Worm (Caenorhabditis elegans): ENCODE measurements around the gene cdh-9.

cdh-9 gene

ce11 chrX:16607128-16607527 is 12.1 kb downstream of the cdh-9 start:
- no peak for TF ChIP-seq alr-1 (tag; optimal IDR thresholded peaks at IDR 0.05)
- TF ChIP-seq unc-55 (GFP tag; optimal IDR thresholded peaks at IDR 0.05) = no peak
- no peak for TF ChIP-seq snpc-4 (tag; optimal IDR thresholded peaks at IDR 0.05)
- no peak for TF ChIP-seq mdl-1 (tag; optimal IDR thresholded peaks at IDR 0.05)
- TF ChIP-seq C34F6.9 (tag; optimal IDR thresholded peaks at IDR 0.05) = no peak
- no peak for TF ChIP-seq gmeb-1 (tag; optimal IDR thresholded peaks at IDR 0.05)
- TF ChIP-seq nhr-23 (tag; optimal IDR thresholded peaks at IDR 0.05) = no peak
- TF ChIP-seq fos-1 (tag; optimal IDR thresholded peaks at IDR 0.05) = no peak
- TF ChIP-seq ama-1 (optimal IDR thresholded peaks at IDR 0.05) = no peak
- TF ChIP-seq ztf-11 (tag; optimal IDR thresholded peaks at IDR 0.05) = no peak
- no peak for TF ChIP-seq ceh-82 (tag; optimal IDR thresholded peaks at IDR 0.05)

- no peak for TF ChIP-seq fos-1 (tag; optimal IDR thresholded peaks at IDR 0.05)
- no peak for TF ChIP-seq skn-1 (tag; optimal IDR thresholded peaks at IDR 0.05)
- TF ChIP-seq ama-1 (optimal IDR thresholded peaks at IDR 0.05) = no peak
- TF ChIP-seq ceh-82 (tag; optimal IDR thresholded peaks at IDR 0.05) = no peak
- no peak for TF ChIP-seq lsy-2 (tag; optimal IDR thresholded peaks at IDR 0.05)
- no peak for TF ChIP-seq R02D3.7 (tag; optimal IDR thresholded peaks at IDR 0.05)
- TF ChIP-seq mbf-1 (tag; optimal IDR thresholded peaks at IDR 0.05) = no peak
- no peak for TF ChIP-seq F13H6.1 (tag; optimal IDR thresholded peaks at IDR 0.05)
- no peak for TF ChIP-seq C34F6.9 (tag; optimal IDR thresholded peaks at IDR 0.05)
- TF ChIP-seq ztf-4 (tag; optimal IDR thresholded peaks at IDR 0.05) = no peak
- TF ChIP-seq sma-9 (GFP tag; optimal IDR thresholded peaks at IDR 0.05) = no peak
- no peak for TF ChIP-seq sma-9 (tag; optimal IDR thresholded peaks at IDR 0.05)
- no peak for TF ChIP-seq nhr-237 (tag; optimal IDR thresholded peaks at IDR 0.05)
- TF ChIP-seq egl-27 (tag; optimal IDR thresholded peaks at IDR 0.05) = no peak
- no peak for TF ChIP-seq mdl-1 (tag; optimal IDR thresholded peaks at IDR 0.05)
- no peak for TF ChIP-seq ceh-16 (tag; optimal IDR thresholded peaks at IDR 0.05)
- TF ChIP-seq dmd-4 (tag; optimal IDR thresholded peaks at IDR 0.05) = no peak
Observed at ce11 chrX:16609424-16609823, 14.4 kb downstream of the cdh-9 start, which contains the start of gene F59C12.3. Gene F59C12.3, minus strand, starts transcription at chrX:16609524.

- TF ChIP-seq alr-1 (tag; optimal IDR thresholded peaks at IDR 0.05) (no peak), lin-39 (tag; optimal IDR thresholded peaks at IDR 0.05) (no peak), Y55F3AM.14 (GFP tag; optimal IDR thresholded peaks at IDR 0.05) (no peak), blmp-1 (tag; optimal IDR thresholded peaks at IDR 0.05; ENCODE audit: insufficient read depth) (no peak), ama-1 (optimal IDR thresholded peaks at IDR 0.05) (peak; percentile 28), R02D3.7 (tag; optimal IDR thresholded peaks at IDR 0.05) (no peak), F13H6.1 (tag; optimal IDR thresholded peaks at IDR 0.05) (peak; percentile 41)
Observed at ce11 chrX:16611333-16612043, 16.5 kb downstream of the cdh-9 start.

DNA sequence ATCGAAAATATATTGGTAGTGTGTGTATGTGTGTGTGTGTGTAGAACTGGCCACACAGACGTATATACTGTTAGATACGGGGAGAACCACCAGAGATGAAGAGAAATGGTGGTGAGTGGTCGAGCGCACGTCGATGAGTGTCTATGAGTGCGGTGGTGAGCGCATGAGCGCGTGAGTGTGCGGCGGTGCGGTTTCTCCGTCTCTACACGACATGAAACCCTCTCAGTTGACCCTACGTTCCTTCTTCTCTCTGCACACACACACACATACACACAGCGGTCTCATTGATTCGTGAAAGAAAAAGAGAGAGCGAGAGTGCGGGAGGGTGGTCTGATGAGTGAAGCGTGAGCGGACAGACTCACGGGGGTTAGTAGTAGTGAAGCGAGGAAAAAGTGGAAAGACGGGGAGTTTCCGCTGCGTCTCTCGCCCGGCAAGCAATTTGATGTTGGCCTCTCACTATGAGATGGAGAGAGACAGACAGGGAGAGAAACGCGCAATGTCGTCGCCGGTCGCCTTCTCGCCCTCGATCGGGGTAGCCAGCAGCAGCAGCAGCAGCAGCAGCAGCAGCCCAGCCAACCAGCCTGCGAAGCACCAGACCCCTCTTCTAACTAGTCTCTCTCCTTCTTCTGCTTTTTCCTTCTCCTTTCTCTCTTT is 17.4 kb downstream of the cdh-9 start:
- TF ChIP-seq lin-13 (GFP tag; optimal IDR thresholded peaks at IDR 0.05) = peak; percentile 94
- TF ChIP-seq sem-4 (tag; optimal IDR thresholded peaks at IDR 0.05) = peak; percentile 96
- peak; percentile 67 for TF ChIP-seq nhr-10 (tag; optimal IDR thresholded peaks at IDR 0.05)
- peak; percentile 96 for TF ChIP-seq nhr-25 (tag; optimal IDR thresholded peaks at IDR 0.05)
- no peak for TF ChIP-seq skn-1 (tag; optimal IDR thresholded peaks at IDR 0.05)
- no peak for TF ChIP-seq elt-3 (tag; optimal IDR thresholded peaks at IDR 0.05)
- TF ChIP-seq gmeb-1 (tag; optimal IDR thresholded peaks at IDR 0.05) = peak; percentile 62
- TF ChIP-seq ztf-11 (tag; optimal IDR thresholded peaks at IDR 0.05) = no peak
- TF ChIP-seq peb-1 (tag; optimal IDR thresholded peaks at IDR 0.05) = no peak
- peak; percentile 89 for TF ChIP-seq lin-11 (tag; optimal IDR thresholded peaks at IDR 0.05)
- 0 out of 2 replicates have a peak, but pooled peaks have one; percentile 19 for TF ChIP-seq ztf-1 (GFP tag; conservative IDR thresholded peaks at IDR 0.05)
- no peak for TF ChIP-seq nhr-23 (tag; optimal IDR thresholded peaks at IDR 0.05)
- TF ChIP-seq mbf-1 (tag; optimal IDR thresholded peaks at IDR 0.05) = no peak
- TF ChIP-seq Y55F3AM.14 (GFP tag; optimal IDR thresholded peaks at IDR 0.05) = peak; percentile 97
- TF ChIP-seq alr-1 (tag; optimal IDR thresholded peaks at IDR 0.05) = no peak
- TF ChIP-seq nhr-11 (tag; optimal IDR thresholded peaks at IDR 0.05) = peak; percentile 79
- peak; percentile 67 for TF ChIP-seq unc-39 (tag; optimal IDR thresholded peaks at IDR 0.05)
- TF ChIP-seq ceh-82 (tag; optimal IDR thresholded peaks at IDR 0.05) = peak; percentile 49
- TF ChIP-seq elt-1 (tag; optimal IDR thresholded peaks at IDR 0.05) = no peak
- TF ChIP-seq nhr-77 (tag; optimal IDR thresholded peaks at IDR 0.05) = peak; percentile 69
- TF ChIP-seq aly-2 (tag; optimal IDR thresholded peaks at IDR 0.05) = no peak
- no peak for TF ChIP-seq unc-62 (GFP tag; optimal IDR thresholded peaks at IDR 0.05)
- TF ChIP-seq nhr-6 (tag; optimal IDR thresholded peaks at IDR 0.05) = peak; percentile 97
- peak; percentile 95 for TF ChIP-seq sma-3 (GFP tag; optimal IDR thresholded peaks at IDR 0.05)
- TF ChIP-seq ceh-16 (tag; optimal IDR thresholded peaks at IDR 0.05) = peak; percentile 59
- peak; percentile 96 for TF ChIP-seq crh-2 (tag; optimal IDR thresholded peaks at IDR 0.05)
- TF ChIP-seq lin-39 (tag; optimal IDR thresholded peaks at IDR 0.05) = peak; percentile 87
- peak; percentile 74 for TF ChIP-seq snpc-4 (tag; optimal IDR thresholded peaks at IDR 0.05)
- peak; percentile 32 for TF ChIP-seq nhr-237 (tag; optimal IDR thresholded peaks at IDR 0.05)
- peak; percentile 89 for TF ChIP-seq fos-1 (tag; optimal IDR thresholded peaks at IDR 0.05)
- TF ChIP-seq dmd-4 (tag; optimal IDR thresholded peaks at IDR 0.05) = no peak
- peak; percentile 99 for TF ChIP-seq F13H6.1 (tag; optimal IDR thresholded peaks at IDR 0.05)
- TF ChIP-seq zag-1 (tag; optimal IDR thresholded peaks at IDR 0.05) = peak; percentile 89

All from whole organism, L2 larva.